Fruit fly (Drosophila melanogaster) whole organism, prepupa: ENCODE results near the gene Cp7Fb.

Source experiments
- CG3032 ChIP-seq: fragments of 200-800 bp; optimal IDR thresholded peaks from 2 replicates; lab custom pipeline; 2019; ENCODE audit warnings: missing biosample characterization, mild to moderate bottlenecking, missing genetic modification characterization, moderate library complexity
- CG3919 ChIP-seq: fragments of 200-800 bp; sonication (Bioruptor generic); optimal IDR thresholded peaks from 3 replicates; lab custom pipeline; 2016; ENCODE audit warnings: missing biosample characterization, missing genetic modification characterization
- CG8632 ChIP-seq: fragments of 200-800 bp; sonication (Bioruptor generic); optimal IDR thresholded peaks from 3 replicates; lab custom pipeline; 2016; ENCODE audit warnings: missing biosample characterization, missing genetic modification characterization
- Gug ChIP-seq: fragments of 200-800 bp; sonication (Bioruptor generic); IDR thresholded peaks from 2 replicates; pipeline ENCODE4 v1.3.6; 2022; ENCODE audit warnings: missing biosample characterization, missing genetic modification characterization
- OdsH ChIP-seq: fragments of 200-800 bp; sonication (Bioruptor generic); optimal IDR thresholded peaks from 3 replicates; lab custom pipeline; 2016; ENCODE audit warnings: missing biosample characterization, missing genetic modification characterization
- Smox ChIP-seq: fragments of 200-800 bp; sonication (Bioruptor generic); optimal IDR thresholded peaks from 3 replicates; lab custom pipeline; 2016; ENCODE audit warnings: missing biosample characterization, missing genetic modification characterization

- TF ChIP-seq Gug (GFP tag; lab: Robert Waterston, UW) (no peak), CG8632 (GFP tag; lab: Kevin White, UChicago) (no peak), Smox (GFP tag; lab: Kevin White, UChicago) (no peak), CG3032 (tag; lab: Kevin White, UChicago) (peak; percentile 5), CG3919 (GFP tag; lab: Kevin White, UChicago) (no peak), OdsH (GFP tag; lab: Kevin White, UChicago) (no peak)
Measured at dm6 chrX:8490976-8491345, 17.3 kb downstream of the Cp7Fb start.
